Worm (Caenorhabditis elegans): Measurements from ENCODE around the gene C27H6.9.

- TF ChIP-seq klf-2 (GFP tag; conservative IDR thresholded peaks at IDR 0.05) (no peak), tab-1 (GFP tag; IDR thresholded peaks at IDR 0.05) (no peak)
Observed at ce11 chrV:9977211-9977610, 5.5 kb upstream of the C27H6.9 start.

Data from whole organism, midembryonic.